Worm (Caenorhabditis elegans) whole organism, midembryonic: Measurements from ENCODE around the gene F18A12.7.
A peak's percentile ranks its signal among the peaks of the same experiment; 100 is the strongest.

Source experiments
- T22C8.4 ChIP-seq: fragments of 200-800 bp; sonication (Bioruptor generic); IDR thresholded peaks from 2 replicates; pipeline ENCODE4 v1.3.6; 2022; ENCODE audit warnings: missing genetic modification characterization, missing compliant biosample characterization
- cog-1 ChIP-seq: sonication (generic microtip); optimal IDR thresholded peaks from 2 replicates; lab custom pipeline; 2016; ENCODE audit warnings: missing genetic modification characterization, missing compliant biosample characterization
- flt-1 ChIP-seq: fragments of 200-800 bp; sonication (Bioruptor generic); IDR thresholded peaks from 2 replicates; pipeline ENCODE4 v1.3.6; 2022; ENCODE audit warnings: missing genetic modification characterization, missing compliant biosample characterization
- klf-2 ChIP-seq: fragments of 200-800 bp; sonication (Bioruptor generic); conservative IDR thresholded peaks from 2 replicates; pipeline ENCODE4 v1.3.6; 2022; ENCODE audit warnings: missing genetic modification reagents, missing genetic modification characterization, missing compliant biosample characterization
- med-1 ChIP-seq: sonication (generic microtip); optimal IDR thresholded peaks from 2 replicates; lab custom pipeline; 2017; ENCODE audit warnings: missing genetic modification characterization, mild to moderate bottlenecking, missing compliant biosample characterization, antibody characterized with exemption, missing genetic modification reagents; ENCODE audit not compliant: insufficient read depth
- ref-1 ChIP-seq: fragments of 200-800 bp; sonication (Bioruptor generic); conservative IDR thresholded peaks from 2 replicates; pipeline ENCODE4 v1.3.6; 2022; ENCODE audit warnings: missing genetic modification reagents, missing genetic modification characterization, missing compliant biosample characterization
- tab-1 ChIP-seq: fragments of 200-800 bp; sonication (Bioruptor generic); IDR thresholded peaks from 2 replicates; pipeline ENCODE4 v1.3.6; 2022; ENCODE audit warnings: missing genetic modification characterization, missing compliant biosample characterization
- ztf-23 ChIP-seq: fragments of 200-800 bp; sonication (Bioruptor generic); IDR thresholded peaks from 2 replicates; pipeline ENCODE4 v1.3.6; 2022; ENCODE audit warnings: missing genetic modification reagents, missing genetic modification characterization, missing compliant biosample characterization
- ztf-29 ChIP-seq: fragments of 200-800 bp; sonication (Bioruptor generic); IDR thresholded peaks from 2 replicates; pipeline ENCODE4 v1.3.6; 2022; ENCODE audit warnings: missing genetic modification reagents, missing genetic modification characterization, missing compliant biosample characterization

F18A12.7 gene

ce11 chrII:3375302-3375701, 39.0 kb downstream of the F18A12.7 start:
- TF ChIP-seq klf-2 (no peak), flt-1 (no peak), tab-1 (GFP tag; lab: Robert Waterston, UW) (no peak), ztf-23 (no peak), T22C8.4 (no peak), med-1 (GFP tag; lab: Kevin White, UChicago) (no peak), cog-1 (no peak), ztf-29 (no peak), ref-1 (no peak)

- TF ChIP-seq tab-1 (GFP tag; lab: Robert Waterston, UW), result no peak
- TF ChIP-seq ztf-23, result no peak
- no peak for TF ChIP-seq ztf-29
- no peak for TF ChIP-seq T22C8.4
Observed at ce11 chrII:3374779-3375178, 39.5 kb downstream of the F18A12.7 start, which contains the start of gene bath-10. Gene bath-10, plus strand, starts transcription at chrII:3375079.

ce11 chrII:3373875-3374274, 40.4 kb downstream of the F18A12.7 start:
- TF ChIP-seq cog-1 (no peak), med-1 (GFP tag; lab: Kevin White, UChicago) (no peak), ref-1 (no peak), ztf-23 (no peak), T22C8.4 (no peak), tab-1 (GFP tag; lab: Robert Waterston, UW) (no peak), flt-1 (no peak), ztf-29 (no peak), klf-2 (no peak)

DNA sequence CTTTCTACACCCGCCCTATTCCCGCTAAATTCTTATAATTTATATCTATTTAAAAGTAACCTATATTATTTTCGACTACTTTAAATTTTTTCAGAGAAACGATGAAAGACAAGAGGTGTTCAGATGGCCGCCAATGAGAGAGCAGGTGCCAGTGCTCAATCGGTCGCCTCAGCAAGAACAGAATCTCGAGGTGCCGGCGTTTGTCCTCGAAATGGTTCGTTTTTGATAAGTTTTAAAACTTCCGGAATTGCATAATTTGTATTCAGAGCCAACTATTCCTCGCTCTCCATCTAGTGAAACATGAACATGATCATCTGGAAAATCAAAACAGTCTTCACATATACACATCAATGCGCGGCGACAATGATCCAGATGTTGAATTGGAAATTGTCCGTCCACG, 43.3 kb downstream of the F18A12.7 start, which contains the start of gene bath-23:
bath-23 (plus strand) TSS at position 301 of the 400 bp plus-strand sequence.
- TF ChIP-seq klf-2 (no peak), med-1 (GFP tag; lab: Kevin White, UChicago) (no peak), ztf-23 (no peak), T22C8.4 (no peak), ztf-29 (no peak), ref-1 (no peak), cog-1 (no peak), flt-1 (no peak), tab-1 (GFP tag; lab: Robert Waterston, UW) (no peak)

DNA sequence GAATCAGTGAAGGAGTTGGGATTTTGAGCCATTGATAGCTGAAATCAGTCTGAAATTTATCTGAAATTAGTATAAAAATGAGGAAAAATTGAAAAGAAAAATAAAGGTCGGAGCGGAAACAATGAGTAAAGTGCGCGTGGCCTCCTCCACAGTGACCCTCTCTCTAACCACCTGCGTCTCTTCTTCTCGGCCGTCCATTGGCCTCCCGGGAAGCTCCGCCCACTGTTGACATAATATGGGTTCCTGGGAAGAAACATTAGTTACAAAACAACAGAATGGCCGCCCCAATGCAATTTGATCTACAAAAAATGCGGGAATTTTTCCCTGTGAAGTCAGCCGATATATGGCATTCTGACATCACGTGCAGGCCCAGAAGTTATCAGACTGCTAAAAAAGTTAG, 44.2 kb downstream of the F18A12.7 start, which contains the start of gene Y49F6C.8:
Y49F6C.8 (minus strand) TSS at position 51 of the 400 bp plus-strand sequence.
- no peak for TF ChIP-seq tab-1 (GFP tag; lab: Robert Waterston, UW)
- TF ChIP-seq ztf-29, result no peak
- TF ChIP-seq med-1 (GFP tag; lab: Kevin White, UChicago), result no peak
- TF ChIP-seq flt-1, result no peak
- TF ChIP-seq klf-2, result no peak
- no peak for TF ChIP-seq cog-1
- TF ChIP-seq ref-1, result no peak
- no peak for TF ChIP-seq ztf-23
- no peak for TF ChIP-seq T22C8.4

ce11 chrII:3368097-3368496, 46.2 kb downstream of the F18A12.7 start, which contains the start of gene Y49F6C.7:
Gene Y49F6C.7, minus strand, starts transcription at chrII:3368197.
- TF ChIP-seq T22C8.4 (no peak), ztf-29 (no peak), flt-1 (no peak), ztf-23 (no peak), tab-1 (GFP tag; lab: Robert Waterston, UW) (no peak), ref-1 (no peak), cog-1 (no peak), med-1 (GFP tag; lab: Kevin White, UChicago) (no peak), klf-2 (no peak)

DNA sequence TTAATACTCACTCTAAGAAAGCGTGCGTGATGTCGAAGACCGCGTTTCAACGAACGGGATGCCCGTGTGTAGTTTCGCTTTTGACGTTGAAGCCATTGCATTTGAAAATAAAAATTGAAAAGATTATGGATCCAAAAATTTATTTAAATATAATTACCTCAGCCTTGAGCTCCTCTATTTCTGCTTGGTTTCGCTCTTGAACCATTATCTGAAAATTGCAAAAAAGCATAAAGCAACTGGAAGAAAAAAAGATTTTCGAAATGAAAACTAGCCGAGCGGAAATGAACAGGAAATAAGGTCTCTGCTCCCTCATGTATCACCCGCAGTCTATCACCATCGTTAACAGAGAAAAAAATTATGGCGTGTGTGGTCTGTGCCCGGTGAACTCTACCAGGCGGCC, 47.2 kb downstream of the F18A12.7 start, which contains the start of gene Y49F6C.6:
Y49F6C.6 (minus strand) TSS at position 101 of the 400 bp plus-strand sequence.
- TF ChIP-seq T22C8.4, result no peak

DNA sequence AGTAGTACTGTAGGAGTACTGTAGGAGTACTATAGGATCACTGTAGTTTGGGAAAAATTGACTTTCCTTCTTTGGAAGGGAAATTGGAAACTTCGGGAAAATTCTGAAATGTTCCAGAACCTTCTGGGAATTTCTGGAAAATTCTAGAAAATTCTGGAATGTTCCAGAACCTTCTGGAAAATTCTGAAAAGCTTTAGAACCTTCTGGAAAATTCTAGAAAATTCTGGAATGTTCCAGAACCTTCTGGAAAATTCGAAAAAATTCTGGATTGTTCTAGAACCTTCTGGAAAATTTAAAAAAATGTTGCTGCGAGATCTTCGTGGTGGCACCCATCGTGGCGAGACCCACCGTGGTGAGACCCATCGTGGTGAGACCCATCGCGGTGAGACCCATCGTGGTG, 48.7 kb downstream of the F18A12.7 start:
- TF ChIP-seq flt-1, result peak; percentile 11; the same call in 1 of the 2 replicates
